Comparison of ENCODE assay signal across 1 fruit fly cellular context in the genomic region with DNA sequence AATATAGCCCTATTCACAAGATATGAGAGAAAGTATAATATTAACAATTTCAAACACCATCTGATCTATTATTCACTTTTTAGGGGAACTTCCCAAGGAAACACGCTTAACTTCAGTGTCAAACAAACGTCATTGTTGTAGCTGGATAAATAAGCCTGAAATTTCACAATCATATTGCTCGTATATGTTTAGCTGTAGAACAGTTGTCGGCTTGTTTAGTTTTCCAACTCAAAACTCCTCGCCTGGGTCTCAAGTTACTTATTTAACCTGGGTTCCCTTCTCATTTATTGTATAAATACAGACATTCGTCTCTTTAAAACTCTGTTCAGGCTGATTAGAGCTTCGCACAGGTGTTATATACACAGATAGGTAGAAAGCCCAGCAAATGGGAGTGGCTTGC.
TF ChIP-seq lines count a peak whose summit lies in the region.

No protein-coding gene starts in this region.

TF ChIP-seq in whole organism, embryonic, 481 proteins besides CTCF, POLR2A, EP300 and RAD21 (continued from another document):
- TF ChIP-seq CG17359 (tag; optimal IDR thresholded peaks at IDR 0.05; lab: Kevin White, UChicago) (peak; percentile 35), CG13296 (GFP tag; optimal IDR thresholded peaks at IDR 0.05; lab: Kevin White, UChicago) (peak; percentile 44), Hr3 (GFP tag; optimal IDR thresholded peaks at IDR 0.05; lab: Kevin White, UChicago) (no peak), Poxn (GFP tag; IDR thresholded peaks at IDR 0.05; lab: Robert Waterston, UW) (no peak), CG15011 (GFP tag; optimal IDR thresholded peaks at IDR 0.05; lab: Kevin White, UChicago) (peak; percentile 46), NC2β (GFP tag; optimal IDR thresholded peaks at IDR 0.05; lab: Kevin White, UChicago) (peak; percentile 15), CG6765 (GFP tag; optimal IDR thresholded peaks at IDR 0.05; lab: Kevin White, UChicago) (peak; percentile 53), CG18599 (GFP tag; optimal IDR thresholded peaks at IDR 0.05; lab: Kevin White, UChicago) (peak; percentile 73), Bteb2 (GFP tag; optimal IDR thresholded peaks at IDR 0.05; lab: Kevin White, UChicago) (peak; percentile 11), Bgb (GFP tag; IDR thresholded peaks at IDR 0.05; lab: Robert Waterston, UW; ENCODE audit: partially characterized antibody) (no peak), zf30C (GFP tag; optimal IDR thresholded peaks at IDR 0.05; lab: Kevin White, UChicago) (no peak), dpn (GFP tag; optimal IDR thresholded peaks at IDR 0.05; lab: Kevin White, UChicago) (peak in 1 of 2 experiments; percentile 8), CG7928 (GFP tag; optimal IDR thresholded peaks at IDR 0.05; lab: Kevin White, UChicago) (peak; percentile 27), CG12219 (GFP tag; optimal IDR thresholded peaks at IDR 0.05; lab: Kevin White, UChicago) (no peak), CG1603 (tag; optimal IDR thresholded peaks at IDR 0.05; lab: Kevin White, UChicago) (peak; percentile 17), CG1832 (GFP tag; optimal IDR thresholded peaks at IDR 0.05; lab: Kevin White, UChicago) (no peak), btn (GFP tag; optimal IDR thresholded peaks at IDR 0.05; lab: Kevin White, UChicago) (no peak), her (GFP tag; optimal IDR thresholded peaks at IDR 0.05; lab: Kevin White, UChicago) (peak; percentile 37), CG3407 (GFP tag; optimal IDR thresholded peaks at IDR 0.05; lab: Kevin White, UChicago) (peak; percentile 9), CG6683 (GFP tag; optimal IDR thresholded peaks at IDR 0.05; lab: Kevin White, UChicago) (peak; percentile 38), mam (GFP tag; optimal IDR thresholded peaks at IDR 0.05; lab: Kevin White, UChicago) (peak; percentile 2), CG6272 (GFP tag; IDR thresholded peaks at IDR 0.05; lab: Robert Waterston, UW) (no peak), Blimp-1 (GFP tag; optimal IDR thresholded peaks at IDR 0.05; lab: Kevin White, UChicago) (peak; percentile 39), CG2202 (tag; optimal IDR thresholded peaks at IDR 0.05; lab: Kevin White, UChicago) (peak; percentile 6), gem (tag; optimal IDR thresholded peaks at IDR 0.05; lab: Kevin White, UChicago) (peak; percentile 37), grn (GFP tag; optimal IDR thresholded peaks at IDR 0.05; lab: Kevin White, UChicago) (peak; percentile 13), CG11398 (GFP tag; optimal IDR thresholded peaks at IDR 0.05; lab: Kevin White, UChicago) (peak; percentile 1), rib (GFP tag; IDR thresholded peaks at IDR 0.05; lab: Robert Waterston, UW) (peak; percentile 38; the same call in 1 of the 2 replicates), CG18011 (GFP tag; optimal IDR thresholded peaks at IDR 0.05; lab: Kevin White, UChicago) (peak; percentile 7), cwo (GFP tag; optimal IDR thresholded peaks at IDR 0.05; lab: Kevin White, UChicago) (peak; percentile 26), E2f2 (GFP tag; IDR thresholded peaks at IDR 0.05; lab: Robert Waterston, UW) (peak; percentile 14; the same call in 1 of the 2 replicates), pho (GFP tag; optimal IDR thresholded peaks at IDR 0.05; lab: Kevin White, UChicago) (peak; percentile 43), CG12659 (GFP tag; optimal IDR thresholded peaks at IDR 0.05; lab: Kevin White, UChicago) (peak; percentile 9), Jarid2 (GFP tag; optimal IDR thresholded peaks at IDR 0.05; lab: Kevin White, UChicago) (peak; percentile 7), CG18619 (GFP tag; optimal IDR thresholded peaks at IDR 0.05; lab: Kevin White, UChicago) (peak; percentile 29), fd3F (GFP tag; optimal IDR thresholded peaks at IDR 0.05; lab: Kevin White, UChicago) (peak; percentile 46), CG12299 (tag; optimal IDR thresholded peaks at IDR 0.05; lab: Kevin White, UChicago) (peak; percentile 28), bbx (GFP tag; IDR thresholded peaks at IDR 0.05; lab: Robert Waterston, UW; ENCODE audit: partially characterized antibody) (no peak), CHES-1-like (GFP tag; optimal IDR thresholded peaks at IDR 0.05; lab: Kevin White, UChicago) (peak; percentile 23), fd64A (GFP tag; optimal IDR thresholded peaks at IDR 0.05; lab: Kevin White, UChicago) (peak; percentile 25), org-1 (GFP tag; optimal IDR thresholded peaks at IDR 0.05; lab: Kevin White, UChicago) (peak; percentile 7), CG3281 (GFP tag; optimal IDR thresholded peaks at IDR 0.05; lab: Kevin White, UChicago) (peak; percentile 60), NFAT (GFP tag; IDR thresholded peaks at IDR 0.05; lab: Robert Waterston, UW) (no peak), schlank (tag; optimal IDR thresholded peaks at IDR 0.05; lab: Kevin White, UChicago) (peak; percentile 34), CG17361 (GFP tag; IDR thresholded peaks at IDR 0.05; lab: Robert Waterston, UW) (no peak), CG7963 (GFP tag; IDR thresholded peaks at IDR 0.05; lab: Robert Waterston, UW; ENCODE audit: partially characterized antibody) (no peak), bab2 (GFP tag; optimal IDR thresholded peaks at IDR 0.05; lab: Kevin White, UChicago) (peak; percentile 8), HHEX (GFP tag; optimal IDR thresholded peaks at IDR 0.05; lab: Kevin White, UChicago) (peak; percentile 64), CG12942 (GFP tag; optimal IDR thresholded peaks at IDR 0.05; lab: Kevin White, UChicago) (peak; percentile 25), zfh2 (GFP tag; optimal IDR thresholded peaks at IDR 0.05; lab: Kevin White, UChicago) (no peak), luna (GFP tag; optimal IDR thresholded peaks at IDR 0.05; lab: Kevin White, UChicago) (no peak), CG2712 (tag; optimal IDR thresholded peaks at IDR 0.05; lab: Kevin White, UChicago) (no peak)
